Worm (Caenorhabditis elegans) whole organism, L4/young adult: ENCODE results near the gene C05D11.13.

ENCODE experiments used
- W03F9.2 ChIP-seq: fragments of 150-350 bp; optimal IDR thresholded peaks from 2 replicates; lab custom pipeline; 2014; ENCODE audit warnings: missing biosample characterization, missing genetic modification characterization
- dao-5 ChIP-seq: sonication (generic microtip); optimal IDR thresholded peaks from 2 replicates; lab custom pipeline; 2016; ENCODE audit warnings: missing genotype, missing genetic modification characterization, moderate library complexity, missing compliant biosample characterization
- him-1 ChIP-seq: sonication (generic microtip); optimal IDR thresholded peaks from 2 replicates; lab custom pipeline; 2016; ENCODE audit warnings: missing genotype, missing genetic modification reagents, missing genetic modification characterization, missing compliant biosample characterization

DNA sequence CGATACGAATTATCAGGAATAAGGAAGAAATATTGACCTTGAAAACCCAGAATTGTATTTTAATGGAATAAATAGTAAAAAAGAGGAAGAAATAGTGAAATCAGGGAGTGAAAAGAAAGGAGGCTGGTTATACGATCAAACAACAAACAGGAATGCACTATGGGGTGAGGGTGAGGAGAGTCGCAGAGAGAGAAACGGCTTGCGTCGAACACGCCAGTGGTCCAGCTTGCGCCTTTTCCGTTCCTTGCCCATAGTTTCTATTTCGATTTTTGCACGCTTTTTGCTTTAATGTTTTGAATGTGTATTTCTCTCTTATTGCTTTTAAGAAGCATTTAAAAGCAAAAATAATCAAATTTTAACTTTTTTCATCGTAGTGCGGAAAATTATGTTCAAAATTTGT lies 9.3 kb upstream of the C05D11.13 start:
- TF ChIP-seq him-1 (tag; lab: Kevin White, UChicago) (no peak), dao-5 (tag; lab: Kevin White, UChicago) (no peak), W03F9.2 (tag; lab: Kevin White, UChicago) (peak; percentile 81)
